Fruit fly (Drosophila melanogaster) whole organism: Measurements from ENCODE around the gene Npl4.

Experiments used
- CG8478 ChIP-seq: fragments of >200 bp; optimal IDR thresholded peaks from 2 replicates; lab custom pipeline; 2018; ENCODE audit warnings: inconsistent platforms
- Dll ChIP-seq: fragments of >200 bp; optimal IDR thresholded peaks from 2 replicates; lab custom pipeline; 2017
- EcR ChIP-seq, 2 experiments: fragments of >200 bp; optimal IDR thresholded peaks; 2 replicates each; lab custom pipeline; 2017; ENCODE audit warnings: missing biosample characterization in 2 of 2, missing genetic modification characterization in 2 of 2, missing genetic modification reagents in 2 of 2
- pan ChIP-seq: fragments of >200 bp; optimal IDR thresholded peaks from 2 replicates; lab custom pipeline; 2017
- psq ChIP-seq: fragments of >200 bp; optimal IDR thresholded peaks from 2 replicates; lab custom pipeline; 2017
- usp ChIP-seq: fragments of >200 bp; optimal IDR thresholded peaks from 2 replicates; lab custom pipeline; 2017; ENCODE audit warnings: missing biosample characterization, missing genetic modification characterization, mixed read lengths

dm6 chr3R:25646882-25647518 lies 22.5 kb upstream of the Npl4 start:
- no peak for TF ChIP-seq psq (lab: Kevin White, UChicago)
- no peak for TF ChIP-seq pan (lab: Kevin White, UChicago)
- TF ChIP-seq Dll = no peak
- no peak for TF ChIP-seq usp
- TF ChIP-seq EcR (GFP tag; optimal IDR thresholded peaks at IDR 0.05; lab: Kevin White, UChicago) = no peak
- TF ChIP-seq CG8478 (lab: Kevin White, UChicago) = peak; percentile 6
